Fruit fly (Drosophila melanogaster): ENCODE results near the gene Tpr2.
A peak's percentile ranks its signal among the peaks of the same experiment; 100 is the strongest.

dm6 chr2L:16548418-16549108 is 57.2 kb downstream of the Tpr2 start:
- TF ChIP-seq CG8159 (tag; optimal IDR thresholded peaks at IDR 0.05) (peak; percentile 20), CG17806 (tag; optimal IDR thresholded peaks at IDR 0.05) (no peak), Ets98B (GFP tag; IDR thresholded peaks at IDR 0.05) (no peak), CG8301 (tag; optimal IDR thresholded peaks at IDR 0.05) (no peak), CG32121 (GFP tag; IDR thresholded peaks at IDR 0.05) (no peak), rn (GFP tag; IDR thresholded peaks at IDR 0.05) (no peak), CG13204 (GFP tag; optimal IDR thresholded peaks at IDR 0.05) (no peak), Snoo (tag; optimal IDR thresholded peaks at IDR 0.05) (no peak), CG10348 (GFP tag; IDR thresholded peaks at IDR 0.05) (no peak), Pif1B (GFP tag; optimal IDR thresholded peaks at IDR 0.05) (no peak), CG14655 (GFP tag; optimal IDR thresholded peaks at IDR 0.05) (peak; percentile 36), fd96Ca (GFP tag; IDR thresholded peaks at IDR 0.05) (no peak)
